Fruit fly (Drosophila melanogaster) whole organism, prepupa: ENCODE measurements around the gene CG7246.

Experiments
- CG10631 ChIP-seq: fragments of 200-800 bp; sonication (Bioruptor generic); optimal IDR thresholded peaks from 2 replicates; lab custom pipeline; 2016; ENCODE audit warnings: missing biosample characterization, missing genetic modification characterization
- CG4318 ChIP-seq: fragments of 200-800 bp; sonication (Bioruptor generic); optimal IDR thresholded peaks from 3 replicates; lab custom pipeline; 2017; ENCODE audit warnings: missing biosample characterization, mild to moderate bottlenecking, missing genetic modification characterization
- CG8119 ChIP-seq: fragments of 200-800 bp; sonication (Bioruptor generic); IDR thresholded peaks from 3 replicates; pipeline ENCODE4 v1.3.6; 2022; ENCODE audit warnings: missing biosample characterization, missing genetic modification characterization
- Eip93F ChIP-seq: fragments of 200-800 bp; sonication (Bioruptor generic); optimal IDR thresholded peaks from 2 replicates; lab custom pipeline; 2016; ENCODE audit warnings: missing biosample characterization, mild to moderate bottlenecking, missing genetic modification characterization
- Hr39 ChIP-seq: fragments of 200-800 bp; sonication (Bioruptor generic); optimal IDR thresholded peaks from 2 replicates; lab custom pipeline; 2016; ENCODE audit warnings: missing biosample characterization, missing genetic modification characterization
- ss ChIP-seq, 2 experiments: fragments of 200-800 bp; sonication (Bioruptor generic); optimal IDR thresholded peaks; 2 replicates in 1 of 2; 3 replicates in 1 of 2; lab custom pipeline; 2017 to 2018; ENCODE audit warnings: mild to moderate bottlenecking in 2 of 2, missing biosample characterization in 2 of 2, missing genetic modification characterization in 2 of 2, moderate library complexity in 1 of 2
- svp ChIP-seq: fragments of 200-800 bp; sonication (Bioruptor generic); peaks from one replicate; lab custom pipeline; 2016; ENCODE audit warnings: missing biosample characterization, missing genetic modification characterization

DNA sequence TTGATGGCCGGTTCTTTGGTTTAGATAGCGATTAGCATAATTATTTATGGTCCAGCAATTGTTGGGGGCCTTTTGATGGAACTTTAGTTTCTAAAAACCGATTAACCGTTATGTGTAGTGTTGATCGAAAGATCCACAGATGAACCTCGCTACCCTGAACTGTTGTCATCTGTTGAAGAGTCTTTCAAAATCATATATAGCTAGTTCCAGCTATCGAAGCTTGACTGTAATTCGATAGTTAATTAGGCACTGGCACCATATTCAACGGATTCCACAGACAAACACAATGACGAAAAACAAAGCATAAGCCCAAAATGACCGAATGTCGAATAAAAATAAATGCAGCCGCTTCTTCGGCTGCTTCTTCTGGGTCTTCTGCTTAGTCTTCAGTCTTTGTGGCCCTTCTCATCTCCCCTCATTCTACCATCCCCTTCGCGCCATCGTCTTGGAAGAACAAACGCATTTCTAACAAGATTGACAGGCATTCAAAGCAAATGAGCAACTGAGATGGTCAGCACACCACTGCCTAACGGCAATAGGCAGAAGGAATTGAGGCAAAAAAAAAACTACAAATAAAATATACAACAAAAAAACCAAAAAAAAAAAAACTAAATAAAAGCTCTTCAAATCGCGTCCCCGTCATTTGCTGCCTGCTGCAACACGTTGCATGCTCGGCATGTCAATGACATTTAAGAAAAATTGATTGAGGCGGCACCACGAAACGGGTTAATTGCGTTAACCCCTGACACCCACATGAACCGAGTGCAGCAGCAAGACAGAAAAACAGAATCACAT lies 36.9 kb downstream of the CG7246 start:
- no peak for TF ChIP-seq CG10631 (GFP tag; lab: Kevin White, UChicago)
- TF ChIP-seq ss (GFP tag; optimal IDR thresholded peaks at IDR 0.05; lab: Kevin White, UChicago): no peak
- TF ChIP-seq svp (GFP tag; lab: Kevin White, UChicago): no peak
- TF ChIP-seq CG4318 (GFP tag; lab: Kevin White, UChicago): no peak
- TF ChIP-seq CG8119 (GFP tag; lab: Robert Waterston, UW): peak; percentile 26; the same call in 1 of the 3 replicates
- TF ChIP-seq Hr39: no peak
- no peak for TF ChIP-seq Eip93F
